Worm (Caenorhabditis elegans) whole organism, early embryonic: ENCODE results near the gene F35H10.10.

Experiments used
- B0310.2 ChIP-seq: sonication (generic microtip); optimal IDR thresholded peaks from 2 replicates; lab custom pipeline; 2016; ENCODE audit warnings: mild to moderate bottlenecking, missing genetic modification characterization, missing compliant biosample characterization
- F13C5.2 ChIP-seq: sonication (generic microtip); optimal IDR thresholded peaks from 2 replicates; lab custom pipeline; 2017; ENCODE audit warnings: mild to moderate bottlenecking, missing genetic modification characterization, inconsistent platforms, missing compliant biosample characterization
- aly-1 ChIP-seq: sonication (generic microtip); optimal IDR thresholded peaks from 2 replicates; lab custom pipeline; 2016; ENCODE audit warnings: missing genetic modification characterization, missing compliant biosample characterization
- ama-1 ChIP-seq: fragments of 150-350 bp; optimal IDR thresholded peaks from 2 replicates; lab custom pipeline; 2014
- ceh-13 ChIP-seq: fragments of 200-800 bp; sonication (Bioruptor generic); optimal IDR thresholded peaks from 2 replicates; lab custom pipeline; 2018; ENCODE audit warnings: mild to moderate bottlenecking, missing genetic modification characterization, missing compliant biosample characterization
- flt-1 ChIP-seq: fragments of 200-800 bp; sonication (Bioruptor generic); IDR thresholded peaks from 2 replicates; pipeline ENCODE4 v1.3.6; 2022; ENCODE audit warnings: missing genetic modification characterization, missing compliant biosample characterization
- hmbx-1 ChIP-seq: sonication (generic microtip); optimal IDR thresholded peaks from 2 replicates; lab custom pipeline; 2016; ENCODE audit warnings: mild to moderate bottlenecking, missing genetic modification characterization, missing compliant biosample characterization
- hmg-4 ChIP-seq: fragments of 200-800 bp; sonication (Bioruptor generic); optimal IDR thresholded peaks from 2 replicates; lab custom pipeline; 2018; ENCODE audit warnings: mild to moderate bottlenecking, missing genetic modification characterization, missing compliant biosample characterization
- scrt-1 ChIP-seq: fragments of 200-800 bp; sonication (Bioruptor generic); IDR thresholded peaks from 2 replicates; pipeline ENCODE4 v1.3.6; 2022; ENCODE audit warnings: missing genetic modification characterization, missing compliant biosample characterization
- tbx-37 ChIP-seq: fragments of 200-800 bp; sonication (Bioruptor generic); conservative IDR thresholded peaks from 2 replicates; pipeline ENCODE4 v1.3.6; 2022; ENCODE audit warnings: missing genetic modification reagents, missing genetic modification characterization, missing compliant biosample characterization
- tra-4 ChIP-seq: sonication (generic microtip); optimal IDR thresholded peaks from 2 replicates; lab custom pipeline; 2017; ENCODE audit warnings: missing genetic modification characterization, missing compliant biosample characterization

DNA sequence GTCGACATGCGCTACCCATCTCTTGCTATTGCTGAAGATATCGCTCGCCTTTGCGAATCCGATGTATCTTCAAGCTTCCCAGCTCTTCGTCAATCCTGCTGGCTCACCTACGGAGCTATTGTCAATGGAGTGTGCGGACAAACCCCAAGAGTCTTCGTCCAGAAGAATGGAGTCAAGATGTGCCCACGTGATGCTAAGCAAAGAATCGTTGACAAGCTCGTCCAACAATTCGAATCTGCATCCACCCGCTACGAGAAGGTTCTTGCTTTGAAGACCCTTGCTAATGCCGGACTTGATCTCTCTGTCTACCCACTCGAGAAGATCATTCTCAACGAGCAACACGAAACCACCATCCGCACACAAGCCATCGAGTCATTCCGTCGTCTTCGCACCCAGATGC lies 50.1 kb downstream of the F35H10.10 start:
- TF ChIP-seq ama-1 (lab: Kevin White, UChicago): no peak
- TF ChIP-seq hmbx-1: no peak
- TF ChIP-seq ceh-13 (GFP tag; lab: Kevin White, UChicago): no peak
- no peak for TF ChIP-seq B0310.2 (tag; lab: Kevin White, UChicago)
- TF ChIP-seq F13C5.2 (tag; lab: Kevin White, UChicago): no peak
- no peak for TF ChIP-seq tbx-37
- no peak for TF ChIP-seq scrt-1 (GFP tag; lab: Robert Waterston, UW)
- no peak for TF ChIP-seq aly-1 (tag; lab: Kevin White, UChicago)
- no peak for TF ChIP-seq tra-4
- TF ChIP-seq flt-1: no peak
- TF ChIP-seq hmg-4 (GFP tag; lab: Kevin White, UChicago): no peak
